Worm (Caenorhabditis elegans): Measurements from ENCODE around the gene T16A9.5.
A peak's percentile ranks its signal among the peaks of the same experiment; 100 is the strongest.

Gene T16A9.5

ce11 chrV:14192870-14193269 lies 22.1 kb downstream of the T16A9.5 start (continued):
- TF ChIP-seq nfya-1 (tag; optimal IDR thresholded peaks at IDR 0.05; ENCODE audit: borderline replicate concordance, insufficient read depth) = no peak
- TF ChIP-seq ama-1 (optimal IDR thresholded peaks at IDR 0.05) = no peak
- TF ChIP-seq ama-1 (GFP tag; optimal IDR thresholded peaks at IDR 0.05) = peak in 1 of 2 experiments; percentile 11
- TF ChIP-seq efl-1 (GFP tag; optimal IDR thresholded peaks at IDR 0.05) = peak; percentile 14
- peak; percentile 42 for TF ChIP-seq F49E8.2 (tag; optimal IDR thresholded peaks at IDR 0.05; ENCODE audit: insufficient read depth)
- TF ChIP-seq xnd-1 (tag; optimal IDR thresholded peaks at IDR 0.05) = peak; percentile 93
- peak; percentile 94 for TF ChIP-seq madf-6 (GFP tag; IDR thresholded peaks at IDR 0.05)
- no peak for TF ChIP-seq B0019.2 (GFP tag; conservative IDR thresholded peaks at IDR 0.05)
- peak; percentile 95 for TF ChIP-seq F33H1.4 (GFP tag; IDR thresholded peaks at IDR 0.05)
- TF ChIP-seq Y79H2A.3 (GFP tag; conservative IDR thresholded peaks at IDR 0.05) = no peak
- TF ChIP-seq ceh-91 (GFP tag; IDR thresholded peaks at IDR 0.05) = peak; percentile 65
- TF ChIP-seq F57A8.1 (GFP tag; optimal IDR thresholded peaks at IDR 0.05) = no peak
- no peak for TF ChIP-seq rcor-1 (GFP tag; IDR thresholded peaks at IDR 0.05)
- 0 out of 2 replicates have a peak, but pooled peaks have one; percentile 21 for TF ChIP-seq ekl-4 (GFP tag; IDR thresholded peaks at IDR 0.05)
- no peak for TF ChIP-seq aptf-3 (GFP tag; IDR thresholded peaks at IDR 0.05)
- TF ChIP-seq mxl-1 (tag; optimal IDR thresholded peaks at IDR 0.05) = no peak
- peak; percentile 18 for TF ChIP-seq dpl-1 (GFP tag; optimal IDR thresholded peaks at IDR 0.05)
- peak; percentile 43 for TF ChIP-seq snpc-1.3 (tag; optimal IDR thresholded peaks at IDR 0.05; ENCODE audit: insufficient read depth)
- no peak for TF ChIP-seq F57C9.4 (tag; optimal IDR thresholded peaks at IDR 0.05)
- TF ChIP-seq lin-54 (GFP tag; optimal IDR thresholded peaks at IDR 0.05) = peak; percentile 38
- TF ChIP-seq athp-1 (tag; optimal IDR thresholded peaks at IDR 0.05) = peak; percentile 3
- TF ChIP-seq ceh-100 (GFP tag; IDR thresholded peaks at IDR 0.05) = no peak
- TF ChIP-seq Y53G8AR.9 (GFP tag; conservative IDR thresholded peaks at IDR 0.05) = 0 out of 2 replicates have a peak, but pooled peaks have one; percentile 17
- TF ChIP-seq nhr-179 (tag; optimal IDR thresholded peaks at IDR 0.05) = no peak
- TF ChIP-seq snpc-3.4 (tag; optimal IDR thresholded peaks at IDR 0.05) = peak; percentile 21
- TF ChIP-seq lin-26 (GFP tag; IDR thresholded peaks at IDR 0.05) = no peak
- no peak for TF ChIP-seq F10E7.11 (tag; optimal IDR thresholded peaks at IDR 0.05)

- TF ChIP-seq nfya-2 (GFP tag; IDR thresholded peaks at IDR 0.05) = no peak
- no peak for TF ChIP-seq nhr-27 (tag; optimal IDR thresholded peaks at IDR 0.05)
- TF ChIP-seq ztf-18 (tag; optimal IDR thresholded peaks at IDR 0.05) = no peak
- no peak for TF ChIP-seq ekl-4 (GFP tag; IDR thresholded peaks at IDR 0.05)
- TF ChIP-seq snpc-4 (GFP tag; optimal IDR thresholded peaks at IDR 0.05) = no peak
- no peak for TF ChIP-seq snpc-4 (tag; optimal IDR thresholded peaks at IDR 0.05)
- TF ChIP-seq atf-7 (tag; optimal IDR thresholded peaks at IDR 0.05) = no peak
- TF ChIP-seq ceh-58 (GFP tag; IDR thresholded peaks at IDR 0.05) = no peak
- no peak for TF ChIP-seq F37B4.10 (GFP tag; IDR thresholded peaks at IDR 0.05)
- TF ChIP-seq pha-4 (tag; optimal IDR thresholded peaks at IDR 0.05) = no peak
These were observed 27.9 kb downstream of the T16A9.5 start for ce11 chrV:14187104-14187503.

- peak; percentile 10 for TF ChIP-seq lin-54 (GFP tag; optimal IDR thresholded peaks at IDR 0.05)
- peak; percentile 96 for TF ChIP-seq mcd-1 (GFP tag; IDR thresholded peaks at IDR 0.05)
- TF ChIP-seq madf-3 (GFP tag; IDR thresholded peaks at IDR 0.05) = no peak
- TF ChIP-seq hlh-12 (tag; optimal IDR thresholded peaks at IDR 0.05) = no peak
- no peak for TF ChIP-seq aptf-2 (GFP tag; conservative IDR thresholded peaks at IDR 0.05)
- TF ChIP-seq snpc-4 (GFP tag; optimal IDR thresholded peaks at IDR 0.05) = no peak
- TF ChIP-seq snpc-4 (tag; optimal IDR thresholded peaks at IDR 0.05) = peak in 1 of 4 experiments; percentile 45
- TF ChIP-seq lin-35 (GFP tag; optimal IDR thresholded peaks at IDR 0.05) = peak in 1 of 3 experiments; percentile 36
- TF ChIP-seq F33H1.4 (GFP tag; IDR thresholded peaks at IDR 0.05) = peak; percentile 21; the same call in 1 of the 2 replicates
- peak; percentile 20 for TF ChIP-seq attf-5 (GFP tag; optimal IDR thresholded peaks at IDR 0.05)
- TF ChIP-seq efl-1 (GFP tag; optimal IDR thresholded peaks at IDR 0.05) = peak; percentile 21
- TF ChIP-seq ZK185.1 (tag; optimal IDR thresholded peaks at IDR 0.05; ENCODE audit: poor library complexity, severe bottlenecking) = peak; percentile 27
- TF ChIP-seq hmg-1.2 (GFP tag; IDR thresholded peaks at IDR 0.05) = 0 out of 2 replicates have a peak, but pooled peaks have one; percentile 19
- peak; percentile 4 for TF ChIP-seq lsl-1 (GFP tag; optimal IDR thresholded peaks at IDR 0.05)
These were observed 29.6 kb downstream of the T16A9.5 start, which contains the start of the genes trm-1 and ints-2 for ce11 chrV:14185438-14185837. Gene trm-1, minus strand, starts transcription at chrV:14185612. Gene ints-2, plus strand, starts transcription at chrV:14185686.
